Fruit fly (Drosophila melanogaster): ENCODE data around the gene CG8001.

CG8001 gene

DNA sequence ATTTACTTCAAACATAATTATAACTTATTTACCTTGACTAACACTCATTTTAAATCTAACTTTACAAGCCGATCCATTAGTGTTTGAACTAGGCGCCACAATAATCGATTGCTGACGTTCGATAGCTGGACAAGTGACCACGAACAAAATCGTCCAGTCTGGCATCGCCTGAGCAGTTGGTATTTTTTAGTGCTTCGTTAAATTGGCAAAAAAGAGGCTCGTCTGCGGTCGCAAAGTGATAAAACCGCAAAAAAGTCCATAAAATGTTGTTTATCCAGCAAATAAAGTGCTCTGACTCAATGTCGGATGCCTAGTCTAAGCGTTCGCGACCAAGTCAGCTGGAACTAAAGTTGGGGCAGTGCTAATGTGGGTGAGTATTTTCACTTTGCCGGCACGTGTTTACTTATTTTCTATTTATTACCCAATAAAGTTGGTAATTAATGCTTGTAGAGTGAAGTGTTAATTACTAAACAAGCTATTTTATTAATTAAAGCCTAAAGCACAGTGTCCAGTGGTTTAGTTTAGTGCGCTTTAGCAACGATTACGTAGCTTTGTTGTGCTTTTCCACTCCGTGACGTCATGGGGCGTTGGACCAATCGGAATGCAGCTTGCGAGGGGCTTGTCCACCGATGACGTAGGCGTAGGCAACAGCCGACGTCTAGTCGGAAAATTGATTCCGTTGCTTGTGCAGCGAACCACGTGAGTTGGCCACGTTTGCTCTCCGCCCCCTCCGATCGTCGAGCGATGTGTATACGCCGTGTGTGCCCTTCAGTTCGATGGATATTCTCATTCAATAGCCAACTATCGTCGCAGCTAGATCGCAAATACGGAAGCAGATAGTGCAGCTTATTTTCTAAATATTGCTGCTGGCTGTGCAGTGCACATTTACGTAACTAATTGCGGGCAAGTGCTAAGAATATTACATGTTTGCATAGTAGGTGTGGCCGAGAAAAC is 17.3 kb upstream of the CG8001 start, which contains the start of gene Gk2 (continued):
- TF ChIP-seq CG33213 (GFP tag; optimal IDR thresholded peaks at IDR 0.05) (peak; percentile 28), tap (tag; optimal IDR thresholded peaks at IDR 0.05) (no peak), ind (GFP tag; optimal IDR thresholded peaks at IDR 0.05) (no peak), CG34224 (GFP tag; IDR thresholded peaks at IDR 0.05; ENCODE audit: partially characterized antibody) (peak; percentile 48; the same call in 1 of the 3 replicates), CG6813 (GFP tag; optimal IDR thresholded peaks at IDR 0.05) (no peak), CG32767 (GFP tag; IDR thresholded peaks at IDR 0.05) (no peak), CG17186 (GFP tag; optimal IDR thresholded peaks at IDR 0.05) (no peak), Dll (GFP tag; IDR thresholded peaks at IDR 0.05; ENCODE audit: partially characterized antibody) (peak; percentile 55; the same call in 3 of the 4 replicates), CG6791 (GFP tag; IDR thresholded peaks at IDR 0.05; ENCODE audit: partially characterized antibody) (peak; percentile 48; the same call in 1 of the 3 replicates), B-H2 (GFP tag; optimal IDR thresholded peaks at IDR 0.05) (no peak), p53 (GFP tag; optimal IDR thresholded peaks at IDR 0.05) (no peak), PHDP (tag; optimal IDR thresholded peaks at IDR 0.05) (no peak), CG14710 (tag; optimal IDR thresholded peaks at IDR 0.05) (peak; percentile 48), Hmr (GFP tag; optimal IDR thresholded peaks at IDR 0.05) (no peak), tna (GFP tag; IDR thresholded peaks at IDR 0.05; ENCODE audit: partially characterized antibody) (peak; percentile 50; the same call in 1 of the 2 replicates), trh (GFP tag; optimal IDR thresholded peaks at IDR 0.05) (no peak), E2f2 (GFP tag; IDR thresholded peaks at IDR 0.05) (peak; percentile 98), dm (GFP tag; optimal IDR thresholded peaks at IDR 0.05) (peak; percentile 35), CG7786 (GFP tag; optimal IDR thresholded peaks at IDR 0.05) (no peak), CG2202 (tag; optimal IDR thresholded peaks at IDR 0.05) (no peak), CG9876 (GFP tag; optimal IDR thresholded peaks at IDR 0.05) (no peak), ATbp (GFP tag; optimal IDR thresholded peaks at IDR 0.05) (no peak), Max (GFP tag; optimal IDR thresholded peaks at IDR 0.05) (no peak), sens (GFP tag) (peak; percentile 72), pzg (GFP tag; optimal IDR thresholded peaks at IDR 0.05) (peak; percentile 86), caup (GFP tag; optimal IDR thresholded peaks at IDR 0.05; ENCODE audit: severe bottlenecking) (no peak), cato (GFP tag; optimal IDR thresholded peaks at IDR 0.05; ENCODE audit: borderline replicate concordance) (no peak), CG17385 (GFP tag; optimal IDR thresholded peaks at IDR 0.05) (no peak), z (GFP tag; IDR thresholded peaks at IDR 0.05) (no peak), CG6765 (GFP tag; optimal IDR thresholded peaks at IDR 0.05) (no peak), chinmo (GFP tag; IDR thresholded peaks at IDR 0.05; ENCODE audit: partially characterized antibody) (peak; percentile 67; the same call in 1 of the 4 replicates), CG18599 (GFP tag; optimal IDR thresholded peaks at IDR 0.05) (no peak), ci (GFP tag; IDR thresholded peaks at IDR 0.05) (peak; percentile 48), sr (GFP tag; IDR thresholded peaks at IDR 0.05) (peak; percentile 35; the same call in 1 of the 3 replicates), Sry-β (GFP tag; optimal IDR thresholded peaks at IDR 0.05) (no peak), fru (optimal IDR thresholded peaks at IDR 0.05) (no peak), bbx (GFP tag; IDR thresholded peaks at IDR 0.05; ENCODE audit: partially characterized antibody) (peak; percentile 45), CG10209 (GFP tag; optimal IDR thresholded peaks at IDR 0.05) (no peak), CG14860 (GFP tag; IDR thresholded peaks at IDR 0.05; ENCODE audit: partially characterized antibody) (peak; percentile 50), CG11085 (GFP tag; IDR thresholded peaks at IDR 0.05) (no peak), amos (GFP tag; IDR thresholded peaks at IDR 0.05; ENCODE audit: partially characterized antibody) (peak; percentile 57; the same call in 1 of the 2 replicates), CG16813 (GFP tag; IDR thresholded peaks at IDR 0.05; ENCODE audit: partially characterized antibody) (peak; percentile 56), CG10462 (GFP tag; optimal IDR thresholded peaks at IDR 0.05) (no peak), tx (GFP tag; optimal IDR thresholded peaks at IDR 0.05) (no peak), bigmax (GFP tag; optimal IDR thresholded peaks at IDR 0.05) (no peak), vnd (GFP tag; IDR thresholded peaks at IDR 0.05; ENCODE audit: partially characterized antibody) (peak; percentile 55; the same call in 1 of the 3 replicates), Adf1 (GFP tag; IDR thresholded peaks at IDR 0.05) (no peak)
